Worm (Caenorhabditis elegans): ENCODE measurements around the gene srw-73.
A peak's percentile ranks its signal among the peaks of the same experiment; 100 is the strongest.

DNA sequence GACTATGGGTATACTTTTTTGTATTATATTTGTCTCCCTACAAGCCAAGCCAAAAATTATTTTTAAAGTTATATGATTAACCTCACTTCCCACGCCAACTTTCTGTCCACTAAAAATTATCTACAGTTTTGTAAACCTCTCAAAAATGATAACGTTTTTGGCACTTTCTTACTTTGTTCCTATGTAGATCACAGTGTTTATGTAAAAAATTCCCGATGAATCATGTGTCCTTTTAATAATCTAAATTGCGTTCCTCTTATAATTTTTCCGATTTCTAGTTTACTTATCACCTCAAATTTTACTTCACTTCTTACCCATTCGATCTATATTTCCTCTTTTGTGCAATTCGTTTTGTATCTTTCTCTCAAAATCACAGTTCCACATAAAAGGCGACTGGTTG, 16.0 kb upstream of the srw-73 start:
- no peak for TF ChIP-seq nhr-12 (tag; optimal IDR thresholded peaks at IDR 0.05)
- TF ChIP-seq ceh-82 (tag; optimal IDR thresholded peaks at IDR 0.05) = no peak
- peak; percentile 18 for TF ChIP-seq fos-1 (tag; optimal IDR thresholded peaks at IDR 0.05)
- no peak for TF ChIP-seq blmp-1 (tag; optimal IDR thresholded peaks at IDR 0.05; ENCODE audit: insufficient read depth)
- TF ChIP-seq ama-1 (optimal IDR thresholded peaks at IDR 0.05) = no peak

Measured in whole organism, L2 larva.